Worm (Caenorhabditis elegans) whole organism, midembryonic: Measurements from ENCODE around the gene mccc-1.

Source experiments
- T22C8.4 ChIP-seq: fragments of 200-800 bp; sonication (Bioruptor generic); IDR thresholded peaks from 2 replicates; pipeline ENCODE4 v1.3.6; 2022; ENCODE audit warnings: missing genetic modification characterization, missing compliant biosample characterization
- cog-1 ChIP-seq: sonication (generic microtip); optimal IDR thresholded peaks from 2 replicates; lab custom pipeline; 2016; ENCODE audit warnings: missing genetic modification characterization, missing compliant biosample characterization
- flt-1 ChIP-seq: fragments of 200-800 bp; sonication (Bioruptor generic); IDR thresholded peaks from 2 replicates; pipeline ENCODE4 v1.3.6; 2022; ENCODE audit warnings: missing genetic modification characterization, missing compliant biosample characterization
- tab-1 ChIP-seq: fragments of 200-800 bp; sonication (Bioruptor generic); IDR thresholded peaks from 2 replicates; pipeline ENCODE4 v1.3.6; 2022; ENCODE audit warnings: missing genetic modification characterization, missing compliant biosample characterization

DNA sequence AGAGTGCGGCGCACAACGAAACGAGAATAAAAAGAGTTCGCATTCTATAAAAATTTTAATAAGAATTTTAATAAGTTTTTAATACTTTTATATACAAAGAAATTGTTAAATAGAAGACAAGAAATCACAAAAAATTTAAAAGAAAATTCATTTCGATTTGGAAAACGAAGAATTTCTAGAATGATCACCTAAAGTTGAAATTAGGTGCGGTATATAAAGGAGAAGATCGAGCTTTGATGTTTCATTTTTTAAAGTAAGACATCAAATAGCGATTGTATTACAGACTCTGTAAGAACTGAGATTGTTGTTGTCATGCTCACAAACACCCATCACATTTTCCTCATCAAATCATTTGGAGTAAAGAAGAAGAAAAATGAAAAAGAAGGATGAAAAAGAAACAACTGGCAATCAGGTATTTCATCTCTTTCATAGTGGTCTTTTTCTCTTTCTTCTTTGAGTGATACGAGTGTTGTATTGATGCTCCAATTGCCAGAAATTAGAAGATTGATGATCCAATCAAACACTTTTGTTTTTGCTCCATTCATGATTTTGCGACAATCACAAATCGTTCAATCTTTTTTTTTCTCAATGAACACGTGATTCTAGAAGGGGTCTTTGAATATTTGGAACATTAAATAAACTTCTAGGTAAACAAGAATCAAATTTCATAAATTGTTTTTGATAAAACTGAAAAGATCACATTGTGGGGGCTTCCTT is 44.0 kb downstream of the mccc-1 start, which contains the start of gene dur-1:
- no peak for TF ChIP-seq flt-1 (GFP tag; lab: Robert Waterston, UW)
- TF ChIP-seq cog-1 (tag; lab: Kevin White, UChicago) = no peak
- TF ChIP-seq T22C8.4 (GFP tag; lab: Robert Waterston, UW) = no peak
- no peak for TF ChIP-seq tab-1
